Worm (Caenorhabditis elegans) whole organism, L4 larva: ENCODE measurements around the gene clpp-1.
A peak's percentile ranks its signal among the peaks of the same experiment; 100 is the strongest.

Experiments used
- F37D6.2 ChIP-seq: sonication (generic microtip); optimal IDR thresholded peaks from 2 replicates; lab custom pipeline; 2016; ENCODE audit warnings: mild to moderate bottlenecking, missing genetic modification characterization, missing compliant biosample characterization
- R02D3.7 ChIP-seq: fragments of 150-350 bp; sonication (generic microtip); optimal IDR thresholded peaks from 3 replicates; lab custom pipeline; 2014; ENCODE audit warnings: missing biosample characterization, missing genetic modification characterization
- Y48G9A.11 ChIP-seq: fragments of 200-800 bp; sonication (Bioruptor generic); IDR thresholded peaks from 2 replicates; pipeline ENCODE4 v1.3.6; 2022; ENCODE audit warnings: missing genetic modification reagents, missing genetic modification characterization, missing compliant biosample characterization
- Y75B8A.6 ChIP-seq: fragments of 200-800 bp; sonication (Bioruptor generic); IDR thresholded peaks from 2 replicates; pipeline ENCODE4 v1.3.6; 2022; ENCODE audit warnings: missing genetic modification reagents, missing genetic modification characterization, missing compliant biosample characterization
- ZK337.2 ChIP-seq: fragments of 200-800 bp; sonication (Bioruptor generic); IDR thresholded peaks from 2 replicates; pipeline ENCODE4 v1.3.6; 2022; ENCODE audit warnings: missing genetic modification reagents, missing genetic modification characterization, missing compliant biosample characterization
- aha-1 ChIP-seq: fragments of 150-350 bp; peaks from one replicate; lab custom pipeline; 2014; ENCODE audit warnings: missing biosample characterization, missing genetic modification characterization
- ceh-20 ChIP-seq: fragments of 200-800 bp; sonication (Bioruptor generic); IDR thresholded peaks from 2 replicates; pipeline ENCODE4 v1.3.6; 2022; ENCODE audit warnings: missing genetic modification reagents, missing genetic modification characterization, missing compliant biosample characterization
- ceh-28 ChIP-seq: fragments of 150-350 bp; optimal IDR thresholded peaks from 2 replicates; lab custom pipeline; 2014; ENCODE audit warnings: missing biosample characterization, missing genetic modification reagents, missing genetic modification characterization
- ceh-82 ChIP-seq: sonication (generic microtip); optimal IDR thresholded peaks from 2 replicates; lab custom pipeline; 2017; ENCODE audit warnings: missing biosample characterization, missing genetic modification characterization
- daf-16 ChIP-seq, 3 experiments: sonication (generic microtip); optimal IDR thresholded peaks; 2 replicates each; lab custom pipeline; 2016 to 2017; ENCODE audit warnings: missing genetic modification characterization in 3 of 3, missing genetic modification reagents in 3 of 3, mild to moderate bottlenecking in 2 of 3, missing compliant biosample characterization in 2 of 3, missing biosample characterization in 1 of 3, moderate library complexity in 1 of 3
- dmd-6 ChIP-seq: fragments of 200-800 bp; sonication (Bioruptor generic); IDR thresholded peaks from 2 replicates; pipeline ENCODE4 v1.3.6; 2022; ENCODE audit warnings: missing genetic modification reagents, missing genetic modification characterization, missing compliant biosample characterization
- duxl-1 ChIP-seq: sonication (generic microtip); optimal IDR thresholded peaks from 2 replicates; lab custom pipeline; 2016; ENCODE audit warnings: mild to moderate bottlenecking, missing genetic modification characterization, moderate library complexity, missing compliant biosample characterization; ENCODE audit not compliant: poor library complexity
- dve-1 ChIP-seq: sonication (generic microtip); optimal IDR thresholded peaks from 2 replicates; lab custom pipeline; 2017; ENCODE audit warnings: antibody characterized with exemption, mild to moderate bottlenecking, missing genetic modification characterization, missing compliant biosample characterization; ENCODE audit not compliant: insufficient read depth
- fkh-10 ChIP-seq: fragments of 150-350 bp; optimal IDR thresholded peaks from 2 replicates; lab custom pipeline; 2014; ENCODE audit warnings: missing biosample characterization, missing genetic modification reagents, missing genetic modification characterization
- hlh-11 ChIP-seq: fragments of 200-800 bp; sonication (Bioruptor generic); optimal IDR thresholded peaks from 2 replicates; lab custom pipeline; 2018; ENCODE audit warnings: mild to moderate bottlenecking, missing genetic modification characterization, missing compliant biosample characterization
- hlh-30 ChIP-seq: sonication (generic microtip); optimal IDR thresholded peaks from 2 replicates; lab custom pipeline; 2017; ENCODE audit warnings: antibody characterized with exemption, mild to moderate bottlenecking, missing genetic modification characterization, missing compliant biosample characterization; ENCODE audit not compliant: insufficient read depth
- lin-1 ChIP-seq: fragments of 200-800 bp; sonication (Bioruptor generic); IDR thresholded peaks from 2 replicates; pipeline ENCODE4 v1.3.6; 2022; ENCODE audit warnings: missing genetic modification reagents, missing genetic modification characterization, missing compliant biosample characterization
- lsy-2 ChIP-seq, 2 experiments: fragments of 150-350 bp in 1 of 2; sonication (generic microtip) in 1 of 2; optimal IDR thresholded peaks; 2 replicates each; lab custom pipeline; 2014 to 2017; ENCODE audit warnings: missing biosample characterization in 2 of 2, missing genetic modification characterization in 2 of 2
- mdl-1 ChIP-seq, 2 experiments: fragments of 150-350 bp in 1 of 2; sonication (generic microtip) in 1 of 2; optimal IDR thresholded peaks; 2 replicates each; lab custom pipeline; 2014 to 2017; ENCODE audit warnings: missing biosample characterization in 2 of 2, missing genetic modification characterization in 2 of 2
- mes-2 ChIP-seq: sonication (generic microtip); optimal IDR thresholded peaks from 2 replicates; lab custom pipeline; 2016; ENCODE audit warnings: missing genotype, mild to moderate bottlenecking, missing genetic modification characterization, missing compliant biosample characterization; ENCODE audit not compliant: poor library complexity, severe bottlenecking
- mxl-3 ChIP-seq: fragments of 200-800 bp; sonication (Bioruptor generic); optimal IDR thresholded peaks from 2 replicates; lab custom pipeline; 2018; ENCODE audit warnings: mild to moderate bottlenecking, missing genetic modification characterization, missing compliant biosample characterization
- nhr-11 ChIP-seq: fragments of 150-350 bp; optimal IDR thresholded peaks from 2 replicates; lab custom pipeline; 2014; ENCODE audit warnings: missing biosample characterization, missing genetic modification characterization
- nhr-28 ChIP-seq: fragments of 150-350 bp; optimal IDR thresholded peaks from 2 replicates; lab custom pipeline; 2014; ENCODE audit warnings: missing biosample characterization, missing genetic modification characterization
- pqm-1 ChIP-seq: sonication (generic microtip); optimal IDR thresholded peaks from 2 replicates; lab custom pipeline; 2017; ENCODE audit warnings: missing biosample characterization, missing genetic modification characterization
- tag-97 ChIP-seq: fragments of 200-800 bp; sonication (Bioruptor generic); IDR thresholded peaks from 2 replicates; pipeline ENCODE4 v1.3.6; 2022; ENCODE audit warnings: missing genetic modification characterization, missing compliant biosample characterization
- tra-1 ChIP-seq: fragments of 200-800 bp; sonication (Bioruptor generic); IDR thresholded peaks from 2 replicates; pipeline ENCODE4 v1.3.6; 2022; ENCODE audit warnings: missing genetic modification reagents, missing genetic modification characterization, missing compliant biosample characterization
- unc-62 ChIP-seq, 3 experiments: fragments of 150-350 bp in 1 of 3; sonication (generic microtip); optimal IDR thresholded peaks in 2 of 3; peaks in 1 of 3; 1 replicate in 1 of 3; 2 replicates in 2 of 3; lab custom pipeline; 2014 to 2017; ENCODE audit warnings: missing biosample characterization in 3 of 3, missing genetic modification characterization in 3 of 3, missing genetic modification reagents in 3 of 3, missing genotype in 1 of 3
- vab-7 ChIP-seq: fragments of 200-800 bp; sonication (Bioruptor generic); IDR thresholded peaks from 2 replicates; pipeline ENCODE4 v1.3.6; 2022; ENCODE audit warnings: missing genetic modification reagents, missing genetic modification characterization, missing compliant biosample characterization

clpp-1 gene

ce11 chrII:10294262-10294661 is 8.4 kb downstream of the clpp-1 start:
- TF ChIP-seq lsy-2 (tag; optimal IDR thresholded peaks at IDR 0.05; lab: Kevin White, UChicago): peak in 1 of 2 experiments; percentile 37
- TF ChIP-seq tag-97 (GFP tag; lab: Robert Waterston, UW): no peak
- TF ChIP-seq dmd-6 (GFP tag; lab: Robert Waterston, UW): peak; percentile 38
- TF ChIP-seq tra-1 (GFP tag; lab: Robert Waterston, UW): peak; percentile 57; the same call in 1 of the 2 replicates
- TF ChIP-seq hlh-11 (tag; lab: Kevin White, UChicago): no peak
- peak; percentile 68 for TF ChIP-seq nhr-28 (tag; lab: Kevin White, UChicago)
- TF ChIP-seq unc-62 (GFP tag; optimal IDR thresholded peaks at IDR 0.05 in 1 of 2; lab: Kevin White, UChicago): peak in 1 of 2 experiments; percentile 81
- no peak for TF ChIP-seq unc-62 (tag; optimal IDR thresholded peaks at IDR 0.05; lab: Kevin White, UChicago)
- no peak for TF ChIP-seq duxl-1 (tag; lab: Kevin White, UChicago)
- TF ChIP-seq mdl-1 (tag; optimal IDR thresholded peaks at IDR 0.05; lab: Kevin White, UChicago): peak in 1 of 2 experiments; percentile 51
- TF ChIP-seq ceh-20 (GFP tag; lab: Robert Waterston, UW): peak; percentile 34; the same call in 1 of the 2 replicates
- no peak for TF ChIP-seq R02D3.7 (tag; lab: Kevin White, UChicago)
- peak; percentile 46 for TF ChIP-seq hlh-30 (tag; lab: Kevin White, UChicago)

- TF ChIP-seq hlh-11 (tag; lab: Kevin White, UChicago): peak; percentile 48
- TF ChIP-seq duxl-1 (tag; lab: Kevin White, UChicago): no peak
- TF ChIP-seq daf-16 (GFP tag; optimal IDR thresholded peaks at IDR 0.05; lab: Kevin White, UChicago): no peak
- no peak for TF ChIP-seq daf-16 (tag; optimal IDR thresholded peaks at IDR 0.05; lab: Kevin White, UChicago)
- TF ChIP-seq hlh-30 (tag; lab: Kevin White, UChicago): peak; percentile 70
- peak in 1 of 2 experiments; percentile 39 for TF ChIP-seq mdl-1 (tag; optimal IDR thresholded peaks at IDR 0.05; lab: Kevin White, UChicago)
- TF ChIP-seq mxl-3 (GFP tag; lab: Kevin White, UChicago): peak; percentile 78
Measured at ce11 chrII:10288926-10289325, 13.7 kb downstream of the clpp-1 start.

- TF ChIP-seq unc-62 (GFP tag; optimal IDR thresholded peaks at IDR 0.05 in 1 of 2; lab: Kevin White, UChicago) (peak in 1 of 2 experiments; percentile 98), unc-62 (tag; optimal IDR thresholded peaks at IDR 0.05; lab: Kevin White, UChicago) (no peak), nhr-28 (tag; lab: Kevin White, UChicago) (no peak)
Measured at ce11 chrII:10284991-10285390, 17.7 kb downstream of the clpp-1 start.

ce11 chrII:10283145-10283544 is 19.5 kb downstream of the clpp-1 start:
- TF ChIP-seq aha-1 (tag; lab: Kevin White, UChicago) (peak; percentile 69), lin-1 (no peak), dmd-6 (GFP tag; lab: Robert Waterston, UW) (no peak), mes-2 (no peak)

- peak in 1 of 2 experiments; percentile 2 for TF ChIP-seq mdl-1 (tag; optimal IDR thresholded peaks at IDR 0.05; lab: Kevin White, UChicago)
- TF ChIP-seq ceh-28 (tag; lab: Kevin White, UChicago): no peak
- TF ChIP-seq Y48G9A.11 (GFP tag; lab: Robert Waterston, UW): no peak
- no peak for TF ChIP-seq ZK337.2 (GFP tag; lab: Robert Waterston, UW)
- TF ChIP-seq pqm-1 (tag; lab: Kevin White, UChicago): peak; percentile 27
- peak; percentile 17 for TF ChIP-seq dve-1
- no peak for TF ChIP-seq vab-7 (GFP tag; lab: Robert Waterston, UW)
- TF ChIP-seq fkh-10 (GFP tag; lab: Kevin White, UChicago): no peak
- no peak for TF ChIP-seq nhr-28 (tag; lab: Kevin White, UChicago)
- no peak for TF ChIP-seq R02D3.7 (tag; lab: Kevin White, UChicago)
Measured at ce11 chrII:10281674-10282073, 21.0 kb downstream of the clpp-1 start.

ce11 chrII:10279561-10279960 is 23.1 kb downstream of the clpp-1 start, which contains the start of gene ZK971.1:
ZK971.1 (minus strand) TSS chrII:10279661.
- TF ChIP-seq Y75B8A.6 (GFP tag; lab: Robert Waterston, UW): no peak
- TF ChIP-seq ceh-82 (tag; lab: Kevin White, UChicago): no peak
- TF ChIP-seq F37D6.2: no peak
- no peak for TF ChIP-seq nhr-11
- TF ChIP-seq, all 104 proteins: peak for 0
